Fruit fly (Drosophila melanogaster): Measurements from ENCODE around the gene PsGEF.
A peak's percentile ranks its signal among the peaks of the same experiment; 100 is the strongest.

DNA sequence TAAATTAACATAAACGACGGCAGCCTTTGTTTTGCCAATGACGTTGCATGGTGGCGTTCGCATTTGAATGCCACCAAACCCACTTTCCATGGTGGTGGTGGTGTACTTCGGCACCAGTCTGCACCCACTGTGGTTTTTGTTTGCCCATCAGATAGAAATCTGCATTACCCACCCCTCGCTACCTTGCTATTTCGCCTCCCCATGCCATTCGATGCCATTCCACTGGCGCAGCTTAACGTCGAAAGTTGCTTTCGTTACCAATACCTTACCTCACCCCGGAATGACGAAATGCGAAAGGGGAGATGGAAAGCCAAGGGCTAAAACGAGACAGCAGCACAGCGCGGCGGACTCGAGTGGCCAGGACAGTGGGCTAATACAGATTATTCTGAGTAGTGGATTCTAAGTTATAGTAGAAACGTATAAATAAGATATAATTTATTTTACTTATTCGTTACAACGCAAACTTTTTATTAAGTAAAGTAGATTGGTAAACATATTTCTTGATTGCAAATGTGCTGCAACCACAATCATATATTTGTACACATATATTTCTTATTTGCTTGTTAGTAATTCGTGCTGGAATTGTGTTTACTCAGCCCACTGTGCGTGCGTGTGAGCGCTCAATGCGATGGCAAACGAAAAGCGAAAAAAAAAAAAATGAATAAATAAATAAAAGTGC lies 8.9 kb upstream of the PsGEF start:
- TF ChIP-seq dac (GFP tag; optimal IDR thresholded peaks at IDR 0.05) (peak; percentile 3), Sox102F (GFP tag; optimal IDR thresholded peaks at IDR 0.05) (peak; percentile 29), CG10631 (GFP tag; optimal IDR thresholded peaks at IDR 0.05) (peak; percentile 44), cyc (GFP tag; optimal IDR thresholded peaks at IDR 0.05) (peak; percentile 16), CG16779 (tag; optimal IDR thresholded peaks at IDR 0.05) (peak; percentile 13), CG3032 (tag; optimal IDR thresholded peaks at IDR 0.05) (peak; percentile 50)
